Worm (Caenorhabditis elegans) whole organism, L4/young adult: ENCODE measurements around the gene srt-50.

Source experiments
- W03F9.2 ChIP-seq: fragments of 150-350 bp; optimal IDR thresholded peaks from 2 replicates; lab custom pipeline; 2014; ENCODE audit warnings: missing biosample characterization, missing genetic modification characterization
- dao-5 ChIP-seq: sonication (generic microtip); optimal IDR thresholded peaks from 2 replicates; lab custom pipeline; 2016; ENCODE audit warnings: missing genotype, missing genetic modification characterization, moderate library complexity, missing compliant biosample characterization
- him-1 ChIP-seq: sonication (generic microtip); optimal IDR thresholded peaks from 2 replicates; lab custom pipeline; 2016; ENCODE audit warnings: missing genotype, missing genetic modification reagents, missing genetic modification characterization, missing compliant biosample characterization

- TF ChIP-seq dao-5 (no peak), him-1 (tag; lab: Kevin White, UChicago) (no peak), W03F9.2 (tag; lab: Kevin White, UChicago) (no peak)
These were observed 21.2 kb upstream of the srt-50 start, which contains the start of gene srt-47 for ce11 chrIV:15053271-15053670.
